Fruit fly (Drosophila melanogaster) whole organism, prepupa: ENCODE data around the gene Cep135.
A peak's percentile ranks its signal among the peaks of the same experiment; 100 is the strongest.

Experiments
- CG10631 ChIP-seq: fragments of 200-800 bp; sonication (Bioruptor generic); optimal IDR thresholded peaks from 2 replicates; lab custom pipeline; 2016; ENCODE audit warnings: missing biosample characterization, missing genetic modification characterization
- CG10669 ChIP-seq: fragments of 200-800 bp; sonication (Bioruptor generic); optimal IDR thresholded peaks from 3 replicates; lab custom pipeline; 2018; ENCODE audit warnings: missing biosample characterization, mild to moderate bottlenecking, missing genetic modification characterization, moderate library complexity
- CG11294 ChIP-seq: fragments of 200-800 bp; sonication (Bioruptor generic); IDR thresholded peaks from 2 replicates; pipeline ENCODE4 v1.3.6; 2022; ENCODE audit warnings: missing biosample characterization, missing genetic modification characterization
- CG11902 ChIP-seq: fragments of 200-800 bp; sonication (Bioruptor generic); optimal IDR thresholded peaks from 3 replicates; lab custom pipeline; 2016; ENCODE audit warnings: missing biosample characterization, missing genetic modification characterization
- CG1621 ChIP-seq: fragments of 200-800 bp; sonication (Bioruptor generic); optimal IDR thresholded peaks from 3 replicates; lab custom pipeline; 2018; ENCODE audit warnings: missing biosample characterization, mild to moderate bottlenecking, missing genetic modification characterization
- CG16779 ChIP-seq: fragments of 200-800 bp; sonication (Bioruptor generic); optimal IDR thresholded peaks from 3 replicates; lab custom pipeline; 2017; ENCODE audit warnings: missing biosample characterization, mild to moderate bottlenecking, missing genetic modification characterization
- CG3032 ChIP-seq: fragments of 200-800 bp; optimal IDR thresholded peaks from 2 replicates; lab custom pipeline; 2019; ENCODE audit warnings: missing biosample characterization, mild to moderate bottlenecking, missing genetic modification characterization, moderate library complexity
- CG31627 ChIP-seq: fragments of 200-800 bp; sonication (Bioruptor generic); optimal IDR thresholded peaks from 3 replicates; lab custom pipeline; 2016; ENCODE audit warnings: missing biosample characterization, missing genetic modification characterization
- CG3919 ChIP-seq: fragments of 200-800 bp; sonication (Bioruptor generic); optimal IDR thresholded peaks from 3 replicates; lab custom pipeline; 2016; ENCODE audit warnings: missing biosample characterization, missing genetic modification characterization
- CG4318 ChIP-seq: fragments of 200-800 bp; sonication (Bioruptor generic); optimal IDR thresholded peaks from 3 replicates; lab custom pipeline; 2017; ENCODE audit warnings: missing biosample characterization, mild to moderate bottlenecking, missing genetic modification characterization
- CG6163 ChIP-seq: fragments of 200-800 bp; sonication (Bioruptor generic); IDR thresholded peaks from 3 replicates; pipeline ENCODE4 v1.3.6; 2022; ENCODE audit warnings: missing biosample characterization, missing genetic modification characterization
- CG6276 ChIP-seq: fragments of 200-800 bp; sonication (Bioruptor generic); optimal IDR thresholded peaks from 2 replicates; lab custom pipeline; 2017; ENCODE audit warnings: missing biosample characterization, mild to moderate bottlenecking, missing genetic modification characterization
- CG6792 ChIP-seq: fragments of 200-800 bp; sonication (Bioruptor generic); optimal IDR thresholded peaks from 3 replicates; lab custom pipeline; 2016; ENCODE audit warnings: missing biosample characterization, missing genetic modification characterization
- CG6808 ChIP-seq: fragments of 200-800 bp; sonication (Bioruptor generic); optimal IDR thresholded peaks from 3 replicates; lab custom pipeline; 2017; ENCODE audit warnings: missing biosample characterization, missing genetic modification characterization, mild to moderate bottlenecking, moderate library complexity, missing genetic modification reagents
- CG6854 ChIP-seq: fragments of 200-800 bp; sonication (Bioruptor generic); optimal IDR thresholded peaks from 2 replicates; lab custom pipeline; 2017; ENCODE audit warnings: missing biosample characterization, mild to moderate bottlenecking, missing genetic modification characterization
- CG8119 ChIP-seq: fragments of 200-800 bp; sonication (Bioruptor generic); IDR thresholded peaks from 3 replicates; pipeline ENCODE4 v1.3.6; 2022; ENCODE audit warnings: missing biosample characterization, missing genetic modification characterization
- Eip75B ChIP-seq: fragments of 200-800 bp; sonication (Bioruptor generic); optimal IDR thresholded peaks from 3 replicates; lab custom pipeline; 2016; ENCODE audit warnings: missing biosample characterization, missing genetic modification characterization
- Eip78C ChIP-seq: fragments of 200-800 bp; sonication (Bioruptor generic); peaks from one replicate; lab custom pipeline; 2016; ENCODE audit warnings: missing biosample characterization, missing genetic modification characterization
- Eip93F ChIP-seq: fragments of 200-800 bp; sonication (Bioruptor generic); optimal IDR thresholded peaks from 2 replicates; lab custom pipeline; 2016; ENCODE audit warnings: missing biosample characterization, mild to moderate bottlenecking, missing genetic modification characterization
- Hr4 ChIP-seq: fragments of 200-800 bp; sonication (Bioruptor generic); optimal IDR thresholded peaks from 3 replicates; lab custom pipeline; 2016; ENCODE audit warnings: missing biosample characterization, missing genetic modification characterization
- OdsH ChIP-seq: fragments of 200-800 bp; sonication (Bioruptor generic); optimal IDR thresholded peaks from 3 replicates; lab custom pipeline; 2016; ENCODE audit warnings: missing biosample characterization, missing genetic modification characterization
- Sox14 ChIP-seq: fragments of 200-800 bp; sonication (Bioruptor generic); optimal IDR thresholded peaks from 3 replicates; lab custom pipeline; 2016; ENCODE audit warnings: missing biosample characterization, missing genetic modification characterization
- Sox15 ChIP-seq: fragments of 200-800 bp; sonication (Bioruptor generic); optimal IDR thresholded peaks from 3 replicates; lab custom pipeline; 2016; ENCODE audit warnings: missing biosample characterization, missing genetic modification characterization
- cyc ChIP-seq: fragments of 200-800 bp; sonication (Bioruptor generic); optimal IDR thresholded peaks from 3 replicates; lab custom pipeline; 2016; ENCODE audit warnings: missing biosample characterization, missing genetic modification characterization
- dsx ChIP-seq: fragments of 200-800 bp; optimal IDR thresholded peaks from 3 replicates; lab custom pipeline; 2019; ENCODE audit warnings: missing biosample characterization, mild to moderate bottlenecking, missing genetic modification characterization, moderate library complexity; ENCODE audit not compliant: poor library complexity, severe bottlenecking
- esn ChIP-seq: fragments of 200-800 bp; sonication (Bioruptor generic); optimal IDR thresholded peaks from 2 replicates; lab custom pipeline; 2016; ENCODE audit warnings: missing biosample characterization, mild to moderate bottlenecking, missing genetic modification characterization, moderate library complexity
- fkh ChIP-seq: fragments of 200-800 bp; sonication (Bioruptor generic); optimal IDR thresholded peaks from 3 replicates; lab custom pipeline; 2017; ENCODE audit warnings: missing biosample characterization, mild to moderate bottlenecking, missing genetic modification characterization, moderate library complexity
- net ChIP-seq: fragments of 200-800 bp; sonication (Bioruptor generic); optimal IDR thresholded peaks from 3 replicates; lab custom pipeline; 2016; ENCODE audit warnings: missing biosample characterization, missing genetic modification characterization
- pdm3 ChIP-seq: fragments of 200-800 bp; sonication (Bioruptor generic); optimal IDR thresholded peaks from 3 replicates; lab custom pipeline; 2016; ENCODE audit warnings: missing biosample characterization, missing genetic modification characterization
- spab ChIP-seq: fragments of 200-800 bp; sonication (Bioruptor generic); optimal IDR thresholded peaks from 2 replicates; lab custom pipeline; 2017; ENCODE audit warnings: missing biosample characterization, mild to moderate bottlenecking, missing genetic modification characterization, missing genetic modification reagents
- svp ChIP-seq: fragments of 200-800 bp; sonication (Bioruptor generic); peaks from one replicate; lab custom pipeline; 2016; ENCODE audit warnings: missing biosample characterization, missing genetic modification characterization
- vri ChIP-seq: fragments of 200-800 bp; sonication (Bioruptor generic); optimal IDR thresholded peaks from 3 replicates; lab custom pipeline; 2016; ENCODE audit warnings: missing biosample characterization, mild to moderate bottlenecking, missing genetic modification characterization

The Cep135 gene

dm6 chr3L:15116536-15116935 is at the start of gene Cep135:
Cep135 (plus strand) TSS chr3L:15116737.
- TF ChIP-seq Eip78C (peak; percentile 30), esn (GFP tag; lab: Kevin White, UChicago) (peak; percentile 10), CG11902 (no peak)
- TF ChIP-seq, all 60 proteins: peak for 2

- TF ChIP-seq CG6792 (GFP tag; lab: Kevin White, UChicago) (no peak), CG4318 (GFP tag; lab: Kevin White, UChicago) (no peak), CG8119 (no peak), OdsH (no peak), CG6854 (GFP tag; lab: Kevin White, UChicago) (no peak), fkh (no peak), Hr4 (GFP tag; lab: Kevin White, UChicago) (no peak)
These were observed 44.4 kb upstream of the Cep135 start for dm6 chr3L:15072149-15072548.

- TF ChIP-seq net (GFP tag; lab: Kevin White, UChicago) = no peak
- TF ChIP-seq CG11294 (GFP tag; lab: Robert Waterston, UW) = no peak
- TF ChIP-seq pdm3 (GFP tag; lab: Kevin White, UChicago) = no peak
- TF ChIP-seq CG1621 (tag; lab: Kevin White, UChicago) = no peak
- no peak for TF ChIP-seq CG31627 (GFP tag; lab: Kevin White, UChicago)
- TF ChIP-seq Sox15 (GFP tag; lab: Kevin White, UChicago) = no peak
- TF ChIP-seq Eip75B (GFP tag; lab: Kevin White, UChicago) = no peak
- no peak for TF ChIP-seq Sox14 (GFP tag; lab: Kevin White, UChicago)
- TF ChIP-seq CG6808 (GFP tag; lab: Kevin White, UChicago) = no peak
- no peak for TF ChIP-seq fkh
- no peak for TF ChIP-seq Eip93F
- TF ChIP-seq Eip78C = no peak
- TF ChIP-seq Hr4 (GFP tag; lab: Kevin White, UChicago) = no peak
These were observed 42.9 kb upstream of the Cep135 start for dm6 chr3L:15073680-15074079.

dm6 chr3L:15076380-15076779 is 40.2 kb upstream of the Cep135 start:
- TF ChIP-seq cyc (GFP tag; lab: Kevin White, UChicago) (no peak), CG6276 (GFP tag; lab: Kevin White, UChicago) (peak; percentile 51), vri (no peak), CG11294 (GFP tag; lab: Robert Waterston, UW) (no peak), svp (GFP tag; lab: Kevin White, UChicago) (peak; percentile 96), spab (GFP tag; lab: Kevin White, UChicago) (no peak), CG10631 (GFP tag; lab: Kevin White, UChicago) (no peak), Sox14 (GFP tag; lab: Kevin White, UChicago) (peak; percentile 29), CG10669 (GFP tag; lab: Kevin White, UChicago) (no peak), Eip78C (peak; percentile 37), dsx (GFP tag; lab: Kevin White, UChicago) (no peak)

- no peak for TF ChIP-seq CG6276 (GFP tag; lab: Kevin White, UChicago)
- TF ChIP-seq spab (GFP tag; lab: Kevin White, UChicago) = no peak
- no peak for TF ChIP-seq CG16779 (tag; lab: Kevin White, UChicago)
- TF ChIP-seq, all 60 proteins: peak for 0
These were observed 38.2 kb upstream of the Cep135 start, which contains the start of gene Or71a for dm6 chr3L:15078347-15078746. Or71a (minus strand) TSS chr3L:15078447.

- TF ChIP-seq net (GFP tag; lab: Kevin White, UChicago) (no peak), CG3919 (GFP tag; lab: Kevin White, UChicago) (peak; percentile 12), CG6808 (GFP tag; lab: Kevin White, UChicago) (no peak), CG3032 (tag; lab: Kevin White, UChicago) (no peak), CG6163 (0 out of 3 replicates have a peak, but pooled peaks have one; percentile 20), CG6854 (GFP tag; lab: Kevin White, UChicago) (no peak)
These were observed 37.3 kb upstream of the Cep135 start for dm6 chr3L:15079278-15079677.
